Worm (Caenorhabditis elegans) whole organism, L4 larva: Measurements from ENCODE around the gene F07A11.1.
A peak's percentile ranks its signal among the peaks of the same experiment; 100 is the strongest.

ENCODE experiments used
- F26F4.8 ChIP-seq: fragments of 200-800 bp; sonication (Bioruptor generic); conservative IDR thresholded peaks from 2 replicates; pipeline ENCODE4 v1.3.6; 2022; ENCODE audit warnings: missing genetic modification characterization, missing compliant biosample characterization
- ceh-82 ChIP-seq: sonication (generic microtip); optimal IDR thresholded peaks from 2 replicates; lab custom pipeline; 2017; ENCODE audit warnings: missing biosample characterization, missing genetic modification characterization
- dmd-9 ChIP-seq: fragments of 200-800 bp; sonication (Bioruptor generic); IDR thresholded peaks from 2 replicates; pipeline ENCODE4 v1.3.6; 2022; ENCODE audit warnings: missing genetic modification reagents, missing genetic modification characterization, missing compliant biosample characterization
- hlh-11 ChIP-seq: fragments of 200-800 bp; sonication (Bioruptor generic); optimal IDR thresholded peaks from 2 replicates; lab custom pipeline; 2018; ENCODE audit warnings: mild to moderate bottlenecking, missing genetic modification characterization, missing compliant biosample characterization
- jun-1 ChIP-seq: fragments of 150-350 bp; optimal IDR thresholded peaks from 2 replicates; lab custom pipeline; 2014; ENCODE audit warnings: missing biosample characterization, missing genetic modification reagents, missing genetic modification characterization
- lim-7 ChIP-seq: fragments of 200-800 bp; sonication (Bioruptor generic); IDR thresholded peaks from 2 replicates; pipeline ENCODE4 v1.3.6; 2022; ENCODE audit warnings: missing genetic modification characterization, missing compliant biosample characterization
- nhr-10 ChIP-seq: fragments of 150-350 bp; optimal IDR thresholded peaks from 2 replicates; lab custom pipeline; 2014; ENCODE audit warnings: missing biosample characterization, missing genetic modification characterization
- nhr-25 ChIP-seq: sonication (generic microtip); optimal IDR thresholded peaks from 2 replicates; lab custom pipeline; 2017; ENCODE audit warnings: missing genetic modification characterization, mild to moderate bottlenecking, missing compliant biosample characterization, antibody characterized with exemption, moderate library complexity, borderline replicate concordance; ENCODE audit not compliant: insufficient read depth
- pqm-1 ChIP-seq: sonication (generic microtip); optimal IDR thresholded peaks from 2 replicates; lab custom pipeline; 2017; ENCODE audit warnings: missing biosample characterization, missing genetic modification characterization
- spr-3 ChIP-seq: fragments of 200-800 bp; sonication (Bioruptor generic); optimal IDR thresholded peaks from 2 replicates; lab custom pipeline; 2018; ENCODE audit warnings: mild to moderate bottlenecking, missing genetic modification characterization, missing compliant biosample characterization
- vab-7 ChIP-seq: fragments of 200-800 bp; sonication (Bioruptor generic); IDR thresholded peaks from 2 replicates; pipeline ENCODE4 v1.3.6; 2022; ENCODE audit warnings: missing genetic modification reagents, missing genetic modification characterization, missing compliant biosample characterization
- zag-1 ChIP-seq: fragments of 150-350 bp; optimal IDR thresholded peaks from 2 replicates; lab custom pipeline; 2014; ENCODE audit warnings: missing biosample characterization, missing genetic modification characterization
- ztf-11 ChIP-seq: fragments of 150-350 bp; optimal IDR thresholded peaks from 2 replicates; lab custom pipeline; 2014; ENCODE audit warnings: missing biosample characterization, missing genetic modification characterization

- TF ChIP-seq spr-3 (GFP tag; lab: Kevin White, UChicago): peak; percentile 52
- TF ChIP-seq dmd-9 (GFP tag; lab: Robert Waterston, UW): 0 out of 2 replicates have a peak, but pooled peaks have one; percentile 57
- TF ChIP-seq nhr-25 (tag; lab: Kevin White, UChicago): peak; percentile 90
- TF ChIP-seq lim-7 (GFP tag; lab: Robert Waterston, UW): no peak
- TF ChIP-seq jun-1 (tag; lab: Kevin White, UChicago): peak; percentile 61
- TF ChIP-seq ceh-82 (tag; lab: Kevin White, UChicago): no peak
- TF ChIP-seq F26F4.8 (GFP tag; lab: Robert Waterston, UW): no peak
- TF ChIP-seq hlh-11 (tag; lab: Kevin White, UChicago): peak; percentile 98
- TF ChIP-seq ztf-11: no peak
- TF ChIP-seq pqm-1 (tag; lab: Kevin White, UChicago): no peak
- no peak for TF ChIP-seq zag-1 (tag; lab: Kevin White, UChicago)
- no peak for TF ChIP-seq vab-7 (GFP tag; lab: Robert Waterston, UW)
- TF ChIP-seq nhr-10: peak; percentile 34
Observed at ce11 chrII:11634057-11634676, 42.2 kb upstream of the F07A11.1 start.
